Fruit fly (Drosophila melanogaster): ENCODE results near the gene Ser.

Gene Ser

dm6 chr3R:27226080-27226648 lies 32.1 kb upstream of the Ser start:
- TF ChIP-seq CG12605 (GFP tag; IDR thresholded peaks at IDR 0.05) (no peak), CG32121 (GFP tag; IDR thresholded peaks at IDR 0.05) (no peak), CG8301 (tag; optimal IDR thresholded peaks at IDR 0.05) (no peak), D1 (tag; optimal IDR thresholded peaks at IDR 0.05) (no peak), CG8159 (tag; optimal IDR thresholded peaks at IDR 0.05) (no peak), CG13204 (GFP tag; optimal IDR thresholded peaks at IDR 0.05) (peak; percentile 16), EcR (GFP tag; optimal IDR thresholded peaks at IDR 0.05) (peak; percentile 41)

dm6 chr3R:27225490-27225889 lies 31.4 kb upstream of the Ser start:
- no peak for TF ChIP-seq rn (GFP tag; IDR thresholded peaks at IDR 0.05)
- TF ChIP-seq D1 (tag; optimal IDR thresholded peaks at IDR 0.05): no peak
- peak; percentile 20 for TF ChIP-seq CG14655 (GFP tag; optimal IDR thresholded peaks at IDR 0.05)
- no peak for TF ChIP-seq EcR (GFP tag; optimal IDR thresholded peaks at IDR 0.05)
- peak; percentile 4 for TF ChIP-seq CG8301 (tag; optimal IDR thresholded peaks at IDR 0.05)
- TF ChIP-seq CG15710 (tag; optimal IDR thresholded peaks at IDR 0.05): no peak
- no peak for TF ChIP-seq gl (tag; optimal IDR thresholded peaks at IDR 0.05)
- peak; percentile 22 for TF ChIP-seq CG9948 (tag; optimal IDR thresholded peaks at IDR 0.05)
- TF ChIP-seq CG4496 (GFP tag; IDR thresholded peaks at IDR 0.05): no peak
- TF ChIP-seq CG8159 (tag; optimal IDR thresholded peaks at IDR 0.05): peak; percentile 33
- no peak for TF ChIP-seq Ets98B (GFP tag; IDR thresholded peaks at IDR 0.05)
- TF ChIP-seq Snoo (tag; optimal IDR thresholded peaks at IDR 0.05): no peak

dm6 chr3R:27224727-27225126 lies 30.7 kb upstream of the Ser start:
- no peak for TF ChIP-seq CG10348 (GFP tag; IDR thresholded peaks at IDR 0.05)
- TF ChIP-seq Pif1A (GFP tag; optimal IDR thresholded peaks at IDR 0.05): peak; percentile 66
- peak; percentile 75 for TF ChIP-seq CG8159 (tag; optimal IDR thresholded peaks at IDR 0.05)
- TF ChIP-seq CG14655 (GFP tag; optimal IDR thresholded peaks at IDR 0.05): peak; percentile 78
- TF ChIP-seq rn (GFP tag; IDR thresholded peaks at IDR 0.05): peak; percentile 34; the same call in 1 of the 2 replicates
- TF ChIP-seq fd96Ca (GFP tag; IDR thresholded peaks at IDR 0.05): peak; percentile 73
- peak; percentile 52 for TF ChIP-seq Snoo (tag; optimal IDR thresholded peaks at IDR 0.05)
- TF ChIP-seq CG34367 (tag; optimal IDR thresholded peaks at IDR 0.05): peak; percentile 60
- no peak for TF ChIP-seq CG13204 (GFP tag; optimal IDR thresholded peaks at IDR 0.05)
- TF ChIP-seq EcR (GFP tag; optimal IDR thresholded peaks at IDR 0.05): no peak
- TF ChIP-seq Pif1B (GFP tag; optimal IDR thresholded peaks at IDR 0.05): peak; percentile 65
- peak; percentile 72 for TF ChIP-seq Ets98B (GFP tag; IDR thresholded peaks at IDR 0.05)
- TF ChIP-seq CG17806 (tag; optimal IDR thresholded peaks at IDR 0.05): peak; percentile 71
- TF ChIP-seq CG12605 (GFP tag; IDR thresholded peaks at IDR 0.05): peak; percentile 49
- peak; percentile 63; the same call in 2 of the 3 replicates for TF ChIP-seq CG4496 (GFP tag; IDR thresholded peaks at IDR 0.05)
- TF ChIP-seq D1 (tag; optimal IDR thresholded peaks at IDR 0.05): no peak
- peak; percentile 70 for TF ChIP-seq CG8301 (tag; optimal IDR thresholded peaks at IDR 0.05)
- peak; percentile 60 for TF ChIP-seq CG9948 (tag; optimal IDR thresholded peaks at IDR 0.05)
- TF ChIP-seq CG15710 (tag; optimal IDR thresholded peaks at IDR 0.05): peak; percentile 69
- TF ChIP-seq CG32121 (GFP tag; IDR thresholded peaks at IDR 0.05): peak; percentile 51; the same call in 1 of the 2 replicates
- peak; percentile 30 for TF ChIP-seq gl (tag; optimal IDR thresholded peaks at IDR 0.05)

dm6 chr3R:27223012-27223411 lies 28.9 kb upstream of the Ser start:
- TF ChIP-seq CG34367 (tag; optimal IDR thresholded peaks at IDR 0.05) (no peak), CG32121 (GFP tag; IDR thresholded peaks at IDR 0.05) (no peak), rn (GFP tag; IDR thresholded peaks at IDR 0.05) (no peak), CG17806 (tag; optimal IDR thresholded peaks at IDR 0.05) (no peak), CG9948 (tag; optimal IDR thresholded peaks at IDR 0.05) (no peak), fd96Ca (GFP tag; IDR thresholded peaks at IDR 0.05) (no peak), D1 (tag; optimal IDR thresholded peaks at IDR 0.05) (no peak), CG10348 (GFP tag; IDR thresholded peaks at IDR 0.05) (no peak)

dm6 chr3R:27222013-27222673 lies 28.1 kb upstream of the Ser start:
- TF ChIP-seq fd96Ca (GFP tag; IDR thresholded peaks at IDR 0.05) (no peak), CG34367 (tag; optimal IDR thresholded peaks at IDR 0.05) (peak; percentile 48), CG13204 (GFP tag; optimal IDR thresholded peaks at IDR 0.05) (no peak), CG17806 (tag; optimal IDR thresholded peaks at IDR 0.05) (peak; percentile 59), Snoo (tag; optimal IDR thresholded peaks at IDR 0.05) (peak; percentile 20), CG8159 (tag; optimal IDR thresholded peaks at IDR 0.05) (peak; percentile 71), CG9948 (tag; optimal IDR thresholded peaks at IDR 0.05) (peak; percentile 37), CG4496 (GFP tag; IDR thresholded peaks at IDR 0.05) (no peak), gl (tag; optimal IDR thresholded peaks at IDR 0.05) (peak; percentile 28), Ets98B (GFP tag; IDR thresholded peaks at IDR 0.05) (no peak), EcR (GFP tag; optimal IDR thresholded peaks at IDR 0.05) (peak; percentile 52), Pif1A (GFP tag; optimal IDR thresholded peaks at IDR 0.05) (peak; percentile 39), CG15710 (tag; optimal IDR thresholded peaks at IDR 0.05) (peak; percentile 72)

- TF ChIP-seq CG14655 (GFP tag; optimal IDR thresholded peaks at IDR 0.05): peak; percentile 41
- TF ChIP-seq CG17806 (tag; optimal IDR thresholded peaks at IDR 0.05): no peak
- TF ChIP-seq CG12605 (GFP tag; IDR thresholded peaks at IDR 0.05): no peak
- no peak for TF ChIP-seq CG4496 (GFP tag; IDR thresholded peaks at IDR 0.05)
- peak; percentile 7 for TF ChIP-seq CG8301 (tag; optimal IDR thresholded peaks at IDR 0.05)
- no peak for TF ChIP-seq CG9948 (tag; optimal IDR thresholded peaks at IDR 0.05)
- TF ChIP-seq Pif1A (GFP tag; optimal IDR thresholded peaks at IDR 0.05): no peak
- no peak for TF ChIP-seq rn (GFP tag; IDR thresholded peaks at IDR 0.05)
- TF ChIP-seq CG13204 (GFP tag; optimal IDR thresholded peaks at IDR 0.05): no peak
- TF ChIP-seq CG10348 (GFP tag; IDR thresholded peaks at IDR 0.05): no peak
Observed at dm6 chr3R:27220829-27221463, 26.9 kb upstream of the Ser start.
